Worm (Caenorhabditis elegans): ENCODE measurements around the gene K08D9.10.

- TF ChIP-seq R02D3.7 (tag; optimal IDR thresholded peaks at IDR 0.05), result no peak
- no peak for TF ChIP-seq fos-1 (tag; optimal IDR thresholded peaks at IDR 0.05)
- TF ChIP-seq lin-15B (tag; optimal IDR thresholded peaks at IDR 0.05), result no peak
- TF ChIP-seq sea-2 (GFP tag; optimal IDR thresholded peaks at IDR 0.05), result no peak
- TF ChIP-seq ama-1 (optimal IDR thresholded peaks at IDR 0.05), result no peak
- TF ChIP-seq nhr-237 (tag; optimal IDR thresholded peaks at IDR 0.05), result no peak
- no peak for TF ChIP-seq nhr-25 (tag; optimal IDR thresholded peaks at IDR 0.05)
- no peak for TF ChIP-seq nhr-12 (tag; optimal IDR thresholded peaks at IDR 0.05)
- TF ChIP-seq aly-2 (tag; optimal IDR thresholded peaks at IDR 0.05), result no peak
- no peak for TF ChIP-seq ztf-11 (tag; optimal IDR thresholded peaks at IDR 0.05)
- no peak for TF ChIP-seq ceh-82 (tag; optimal IDR thresholded peaks at IDR 0.05)
- no peak for TF ChIP-seq tbx-2 (tag; optimal IDR thresholded peaks at IDR 0.05)
Observed at ce11 chrV:3204433-3204832, 26.3 kb upstream of the K08D9.10 start.

Measured in whole organism, L3 larva.